Fruit fly (Drosophila melanogaster) whole organism, wandering third instar larva: ENCODE measurements around the gene SrpRalpha.

Source experiments
- CG9705 ChIP-seq: fragments of 200-800 bp; sonication (Bioruptor generic); optimal IDR thresholded peaks from 2 replicates; lab custom pipeline; 2018; ENCODE audit warnings: missing biosample characterization, mild to moderate bottlenecking, missing genetic modification characterization
- CrebA ChIP-seq: fragments of 200-800 bp; sonication (Bioruptor generic); optimal IDR thresholded peaks from 2 replicates; lab custom pipeline; 2016; ENCODE audit warnings: missing biosample characterization, mild to moderate bottlenecking, missing genetic modification characterization, borderline replicate concordance
- Mio ChIP-seq: sonication (Bioruptor generic); optimal IDR thresholded peaks from 2 replicates; lab custom pipeline; 2016; ENCODE audit warnings: missing biosample characterization, missing genetic modification characterization
- Vsx2 ChIP-seq: fragments of 200-300, 225-300 bp; sonication (Bioruptor generic); optimal IDR thresholded peaks from 2 replicates; lab custom pipeline; 2018; ENCODE audit warnings: missing biosample characterization, missing genetic modification characterization; ENCODE audit not compliant: partially characterized antibody
- br ChIP-seq: fragments of 200-800 bp; sonication (Bioruptor generic); optimal IDR thresholded peaks from 2 replicates; lab custom pipeline; 2016; ENCODE audit warnings: missing biosample characterization, missing genetic modification characterization
- dl ChIP-seq, 2 experiments: fragments of 175-275, 200-275 bp in 1 of 2; fragments of 200-275 bp in 1 of 2; sonication (Bioruptor generic); optimal IDR thresholded peaks; lab custom pipeline; 2018; ENCODE audit warnings: mild to moderate bottlenecking in 2 of 2, missing biosample characterization in 2 of 2, missing genetic modification characterization in 2 of 2, moderate library complexity in 2 of 2; ENCODE audit not compliant: partially characterized antibody in 2 of 2, insufficient read depth in 1 of 2
- h ChIP-seq: fragments of 200-800 bp; sonication (Bioruptor generic); optimal IDR thresholded peaks from 3 replicates; lab custom pipeline; 2016; ENCODE audit warnings: missing biosample characterization, mild to moderate bottlenecking, missing genetic modification characterization
- lola ChIP-seq: fragments of >200 bp; optimal IDR thresholded peaks from 2 replicates; lab custom pipeline; 2017; ENCODE audit warnings: missing biosample characterization, missing genetic modification characterization
- psq ChIP-seq: fragments of 200-800 bp; sonication (Bioruptor generic); optimal IDR thresholded peaks from 3 replicates; lab custom pipeline; 2017; ENCODE audit warnings: missing biosample characterization, mild to moderate bottlenecking, missing genetic modification characterization, moderate library complexity
- sage ChIP-seq: fragments of 200-800 bp; sonication (Bioruptor generic); optimal IDR thresholded peaks from 2 replicates; lab custom pipeline; 2016; ENCODE audit warnings: missing biosample characterization, mild to moderate bottlenecking, missing genetic modification characterization

DNA sequence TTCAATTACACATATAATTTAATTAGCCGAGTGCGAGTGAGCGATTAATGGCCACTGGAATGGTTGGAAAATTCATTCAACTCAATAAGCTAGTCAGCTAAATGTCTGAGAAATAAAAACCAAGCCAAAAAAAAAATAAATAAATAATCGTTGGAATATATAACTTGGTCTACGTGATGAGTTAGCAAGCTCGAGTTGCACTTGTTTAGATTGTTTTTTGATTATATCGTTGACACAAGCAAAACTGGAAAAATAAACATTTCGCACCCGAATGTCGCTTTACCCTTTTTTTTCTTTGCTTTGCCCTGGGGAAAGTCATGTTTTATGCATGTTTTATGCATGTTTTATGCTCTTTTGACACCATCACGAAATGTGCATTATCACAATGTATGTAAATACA lies 45.9 kb downstream of the SrpRalpha start:
- TF ChIP-seq psq (GFP tag; lab: Kevin White, UChicago): no peak
- TF ChIP-seq sage (GFP tag; lab: Kevin White, UChicago): no peak
- TF ChIP-seq CG9705 (GFP tag; lab: Kevin White, UChicago): no peak
- TF ChIP-seq lola: no peak
- TF ChIP-seq Mio: no peak
- no peak for TF ChIP-seq dl (GFP tag; optimal IDR thresholded peaks at IDR 0.05; lab: Kevin White, UChicago; ENCODE audit: insufficient read depth in 1 of 2, partially characterized antibody in 2 of 2)
- TF ChIP-seq Vsx2 (GFP tag; lab: Kevin White, UChicago): no peak
- no peak for TF ChIP-seq br (GFP tag; lab: Kevin White, UChicago)
- TF ChIP-seq h: no peak
- TF ChIP-seq CrebA: no peak
